Fruit fly (Drosophila melanogaster) whole organism, embryonic: ENCODE data around the gene GNBP3.

Experiments used
- Blimp-1 ChIP-seq: fragments of 200-800 bp; sonication (Bioruptor generic); optimal IDR thresholded peaks from 3 replicates; lab custom pipeline; 2018; ENCODE audit warnings: missing biosample characterization, missing genetic modification characterization, mild to moderate bottlenecking, moderate library complexity, missing genetic modification reagents
- CG12659 ChIP-seq: fragments of 200-800 bp; sonication (Bioruptor generic); optimal IDR thresholded peaks from 3 replicates; lab custom pipeline; 2017; ENCODE audit warnings: mild to moderate bottlenecking, missing biosample characterization, missing genetic modification reagents, missing genetic modification characterization
- CG12769 ChIP-seq: fragments of 200-800 bp; sonication (Bioruptor generic); optimal IDR thresholded peaks from 2 replicates; lab custom pipeline; 2019; ENCODE audit warnings: missing biosample characterization, mild to moderate bottlenecking, missing genetic modification characterization, moderate library complexity
- CG17829 ChIP-seq: fragments of 200-800 bp; optimal IDR thresholded peaks from 2 replicates; lab custom pipeline; 2019; ENCODE audit warnings: missing biosample characterization, mild to moderate bottlenecking, missing genetic modification characterization, moderate library complexity
- CG1832 ChIP-seq: fragments of 200-800 bp; sonication (Bioruptor generic); optimal IDR thresholded peaks from 2 replicates; lab custom pipeline; 2017; ENCODE audit warnings: missing biosample characterization, mild to moderate bottlenecking, missing genetic modification characterization, inconsistent platforms
- CG2678 ChIP-seq: fragments of 200-800 bp; sonication (Bioruptor generic); optimal IDR thresholded peaks from 3 replicates; lab custom pipeline; 2019; ENCODE audit warnings: missing biosample characterization, mild to moderate bottlenecking, missing genetic modification characterization, moderate library complexity
- CG31224 ChIP-seq: fragments of 200-800 bp; sonication (Bioruptor generic); IDR thresholded peaks from 2 replicates; pipeline ENCODE4 v1.3.6; 2022; ENCODE audit warnings: missing biosample characterization, missing genetic modification characterization
- CG32532 ChIP-seq: fragments of 200-800 bp; sonication (Bioruptor generic); IDR thresholded peaks from 2 replicates; pipeline ENCODE4 v1.3.6; 2022; ENCODE audit warnings: missing biosample characterization, missing genetic modification characterization
- CG33213 ChIP-seq: fragments of 200-800 bp; sonication (Bioruptor generic); optimal IDR thresholded peaks from 3 replicates; lab custom pipeline; 2016; ENCODE audit warnings: missing biosample characterization, missing genetic modification characterization
- CG3838 ChIP-seq: fragments of 200-800 bp; sonication (Bioruptor generic); optimal IDR thresholded peaks from 3 replicates; lab custom pipeline; 2016; ENCODE audit warnings: missing biosample characterization, missing genetic modification characterization
- CG6175 ChIP-seq: fragments of 200-800 bp; sonication (Bioruptor generic); IDR thresholded peaks from 3 replicates; pipeline ENCODE4 v1.3.6; 2022; ENCODE audit warnings: missing biosample characterization, missing genetic modification characterization
- CG7839 ChIP-seq: fragments of 200-800 bp; sonication (Bioruptor generic); optimal IDR thresholded peaks from 3 replicates; lab custom pipeline; 2018; ENCODE audit warnings: missing biosample characterization, mild to moderate bottlenecking, missing genetic modification characterization, moderate library complexity
- CG7963 ChIP-seq: fragments of 200-800 bp; sonication (Bioruptor generic); IDR thresholded peaks from 3 replicates; pipeline ENCODE4 v1.3.6; 2022; ENCODE audit warnings: missing biosample characterization, missing genetic modification characterization; ENCODE audit not compliant: partially characterized antibody
- CG9932 ChIP-seq: fragments of 200-800 bp; sonication (Bioruptor generic); IDR thresholded peaks from 2 replicates; pipeline ENCODE4 v1.3.6; 2022; ENCODE audit warnings: missing biosample characterization, missing genetic modification characterization
- Drgx ChIP-seq: fragments of 200-800 bp; sonication (Bioruptor generic); IDR thresholded peaks from 2 replicates; pipeline ENCODE4 v1.3.6; 2022; ENCODE audit warnings: missing biosample characterization, missing genetic modification characterization
- Elba2 ChIP-seq: fragments of 200-800 bp; sonication (Bioruptor generic); optimal IDR thresholded peaks from 3 replicates; lab custom pipeline; 2016; ENCODE audit warnings: missing biosample characterization, missing genetic modification characterization
- Fer2 ChIP-seq: fragments of 200-800 bp; sonication (Bioruptor generic); optimal IDR thresholded peaks from 2 replicates; lab custom pipeline; 2018; ENCODE audit warnings: missing biosample characterization, mild to moderate bottlenecking, missing genetic modification characterization, moderate library complexity
- GATAe ChIP-seq: fragments of 200-800 bp; sonication (Bioruptor generic); conservative IDR thresholded peaks from 2 replicates; pipeline ENCODE4 v1.3.6; 2022; ENCODE audit warnings: missing biosample characterization, missing genetic modification characterization
- Gug ChIP-seq: fragments of 200-800 bp; sonication (Bioruptor generic); IDR thresholded peaks from 4 replicates; pipeline ENCODE4 v1.3.6; 2022; ENCODE audit warnings: missing biosample characterization, missing genetic modification characterization
- Hmr ChIP-seq: fragments of 200-800 bp; sonication (Bioruptor generic); optimal IDR thresholded peaks from 3 replicates; lab custom pipeline; 2017; ENCODE audit warnings: mild to moderate bottlenecking, missing biosample characterization, missing genetic modification reagents, missing genetic modification characterization
- Hmx ChIP-seq: fragments of 200-800 bp; sonication (Bioruptor generic); optimal IDR thresholded peaks from 2 replicates; lab custom pipeline; 2016; ENCODE audit warnings: missing biosample characterization, missing genetic modification characterization
- Hr3 ChIP-seq: fragments of 200-800 bp; sonication (Bioruptor generic); optimal IDR thresholded peaks from 3 replicates; lab custom pipeline; 2016; ENCODE audit warnings: missing biosample characterization, missing genetic modification characterization
- Jarid2 ChIP-seq: fragments of 200-800 bp; sonication (Bioruptor generic); optimal IDR thresholded peaks from 3 replicates; lab custom pipeline; 2017; ENCODE audit warnings: mild to moderate bottlenecking, missing biosample characterization, missing genetic modification reagents, missing genetic modification characterization
- Med ChIP-seq: fragments of 200-800 bp; sonication (Bioruptor generic); peaks from one replicate; lab custom pipeline; 2016; ENCODE audit warnings: missing biosample characterization, missing genetic modification characterization, mild to moderate bottlenecking, inconsistent platforms, moderate library complexity
- Sin3A ChIP-seq: fragments of >200 bp; optimal IDR thresholded peaks from 2 replicates; lab custom pipeline; 2018
- Trl ChIP-seq, 3 experiments: fragments of >200 bp in 2 of 3; fragments of 200-800 bp in 1 of 3; sonication (Bioruptor generic) in 1 of 3; optimal IDR thresholded peaks; 2 replicates in 1 of 3; 3 replicates in 2 of 3; lab custom pipeline; 2016 to 2017; ENCODE audit warnings: missing biosample characterization in 1 of 3, missing genetic modification characterization in 1 of 3
- bbx ChIP-seq: fragments of 200-800 bp; sonication (Bioruptor generic); IDR thresholded peaks from 2 replicates; pipeline ENCODE4 v1.3.6; 2022; ENCODE audit warnings: missing biosample characterization, missing genetic modification characterization; ENCODE audit not compliant: partially characterized antibody
- bowl ChIP-seq: fragments of 200-800 bp; sonication (Bioruptor generic); IDR thresholded peaks from 2 replicates; pipeline ENCODE4 v1.3.6; 2022; ENCODE audit warnings: missing biosample characterization, missing genetic modification characterization
- bsh ChIP-seq, 2 experiments: fragments of 200-800 bp; sonication (Bioruptor generic); optimal IDR thresholded peaks; 2 replicates each; lab custom pipeline; 2017 to 2018; ENCODE audit warnings: mild to moderate bottlenecking in 2 of 2, missing biosample characterization in 2 of 2, missing genetic modification characterization in 2 of 2, moderate library complexity in 1 of 2
- cg ChIP-seq: fragments of 200-800 bp; sonication (Bioruptor generic); optimal IDR thresholded peaks from 3 replicates; lab custom pipeline; 2019; ENCODE audit warnings: missing biosample characterization, mild to moderate bottlenecking, missing genetic modification characterization, moderate library complexity
- dmrt99B ChIP-seq: fragments of 200-800 bp; sonication (Bioruptor generic); optimal IDR thresholded peaks from 2 replicates; lab custom pipeline; 2018; ENCODE audit warnings: missing biosample characterization, mild to moderate bottlenecking, missing genetic modification characterization, moderate library complexity
- ewg ChIP-seq: fragments of 200-800 bp; sonication (Bioruptor generic); optimal IDR thresholded peaks from 3 replicates; lab custom pipeline; 2017; ENCODE audit warnings: mild to moderate bottlenecking, missing biosample characterization, missing genetic modification reagents, missing genetic modification characterization
- insv ChIP-seq, 2 experiments: fragments of 200-800 bp; sonication (Bioruptor generic); optimal IDR thresholded peaks; 3 replicates each; lab custom pipeline; 2016 to 2018; ENCODE audit warnings: missing biosample characterization in 2 of 2, missing genetic modification characterization in 2 of 2
- kni ChIP-seq: fragments of 200-800 bp; sonication (Bioruptor generic); optimal IDR thresholded peaks from 3 replicates; lab custom pipeline; 2017; ENCODE audit warnings: mild to moderate bottlenecking, missing biosample characterization, missing genetic modification reagents, missing genetic modification characterization
- mam ChIP-seq: fragments of 200-800 bp; sonication (Bioruptor generic); optimal IDR thresholded peaks from 3 replicates; lab custom pipeline; 2016; ENCODE audit warnings: missing biosample characterization, missing genetic modification characterization
- oc ChIP-seq: fragments of 200-800 bp; sonication (Bioruptor generic); optimal IDR thresholded peaks from 2 replicates; lab custom pipeline; 2018; ENCODE audit warnings: missing biosample characterization, mild to moderate bottlenecking, missing genetic modification characterization, moderate library complexity
- pfk ChIP-seq: fragments of 200-800 bp; sonication (Bioruptor generic); optimal IDR thresholded peaks from 2 replicates; lab custom pipeline; 2018; ENCODE audit warnings: missing biosample characterization, mild to moderate bottlenecking, missing genetic modification characterization, moderate library complexity
- pho ChIP-seq: fragments of 200-800 bp; sonication (Bioruptor generic); optimal IDR thresholded peaks from 2 replicates; lab custom pipeline; 2016; ENCODE audit warnings: missing biosample characterization, missing genetic modification characterization
- pita ChIP-seq: fragments of 200-800 bp; sonication (Bioruptor generic); optimal IDR thresholded peaks from 2 replicates; lab custom pipeline; 2017; ENCODE audit warnings: missing biosample characterization, mild to moderate bottlenecking, missing genetic modification characterization
- pzg ChIP-seq: fragments of 200-800 bp; sonication (Bioruptor generic); optimal IDR thresholded peaks from 3 replicates; lab custom pipeline; 2018; ENCODE audit warnings: missing biosample characterization, mild to moderate bottlenecking, missing genetic modification characterization, moderate library complexity
- sens ChIP-seq: fragments of 200-800 bp; sonication (Bioruptor generic); peaks from one replicate; lab custom pipeline; 2016; ENCODE audit warnings: missing biosample characterization, missing genetic modification characterization
- sisA ChIP-seq: fragments of 200-800 bp; sonication (Bioruptor generic); IDR thresholded peaks from 2 replicates; pipeline ENCODE4 v1.3.6; 2022; ENCODE audit warnings: missing biosample characterization, missing genetic modification characterization
- so ChIP-seq: fragments of 200-800 bp; sonication (Bioruptor generic); IDR thresholded peaks from 3 replicates; pipeline ENCODE4 v1.3.6; 2022; ENCODE audit warnings: missing biosample characterization, missing genetic modification characterization
- ttk ChIP-seq: fragments of 200-800 bp; sonication (Bioruptor generic); IDR thresholded peaks from 2 replicates; pipeline ENCODE4 v2.1.2; 2022; ENCODE audit warnings: missing biosample characterization, missing genetic modification characterization
- unc-4 ChIP-seq: fragments of 200-800 bp; sonication (Bioruptor generic); IDR thresholded peaks from 2 replicates; pipeline ENCODE4 v1.3.6; 2022; ENCODE audit warnings: missing biosample characterization, missing genetic modification characterization; ENCODE audit not compliant: partially characterized antibody
- wdn ChIP-seq: fragments of 200-800 bp; sonication (Bioruptor generic); IDR thresholded peaks from 2 replicates; pipeline ENCODE4 v1.3.6; 2022; ENCODE audit warnings: missing biosample characterization, missing genetic modification characterization
- zfh1 ChIP-seq: fragments of 200-800 bp; sonication (Bioruptor generic); IDR thresholded peaks from 3 replicates; pipeline ENCODE4 v1.3.6; 2022; ENCODE audit warnings: missing biosample characterization, missing genetic modification characterization

The GNBP3 gene

DNA sequence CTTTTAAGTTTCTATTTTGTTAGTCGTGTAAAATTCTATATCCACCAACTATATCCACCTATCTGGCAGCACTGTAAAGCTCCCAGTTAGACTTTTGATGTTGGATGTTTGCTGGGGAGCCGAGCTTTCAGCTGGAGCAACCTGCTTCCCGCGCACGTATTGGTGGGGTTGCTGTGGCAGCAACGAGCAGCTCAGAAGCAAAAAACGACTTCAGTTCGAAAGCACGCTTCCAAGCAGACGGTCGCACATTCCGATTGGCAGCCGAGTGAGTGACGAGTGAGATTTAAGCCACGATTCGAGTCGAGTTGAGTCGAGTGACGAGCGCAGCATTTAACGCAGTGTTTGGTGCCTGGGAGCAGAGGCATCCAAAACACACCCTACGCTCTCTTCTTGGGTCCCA, 42.5 kb upstream of the GNBP3 start, which contains the start of the genes Tsp66E and mfr (continued):
- TF ChIP-seq CG9932: peak; percentile 30; the same call in 1 of the 2 replicates
- no peak for TF ChIP-seq GATAe (GFP tag; lab: Robert Waterston, UW)
- peak; percentile 57 for TF ChIP-seq oc (tag; lab: Kevin White, UChicago)
- 0 out of 3 replicates have a peak, but pooled peaks have one; percentile 31 for TF ChIP-seq CG7963
- no peak for TF ChIP-seq pita (GFP tag; lab: Kevin White, UChicago)
- peak; percentile 34 for TF ChIP-seq unc-4 (GFP tag; lab: Robert Waterston, UW)
- TF ChIP-seq CG3838 (GFP tag; lab: Kevin White, UChicago): peak; percentile 95
- TF ChIP-seq Fer2: no peak
- peak; percentile 42; the same call in 1 of the 2 replicates for TF ChIP-seq CG32532 (GFP tag; lab: Robert Waterston, UW)
- TF ChIP-seq Hmx (GFP tag; lab: Kevin White, UChicago): no peak
- no peak for TF ChIP-seq insv (GFP tag; optimal IDR thresholded peaks at IDR 0.05; lab: Kevin White, UChicago)
- TF ChIP-seq pzg: no peak
- TF ChIP-seq CG31224 (GFP tag; lab: Robert Waterston, UW): no peak; the same call in 1 of the 2 replicates
- no peak for TF ChIP-seq Blimp-1
- TF ChIP-seq Jarid2 (GFP tag; lab: Kevin White, UChicago): peak; percentile 89
- TF ChIP-seq pfk (GFP tag; lab: Kevin White, UChicago): no peak
- peak; percentile 16 for TF ChIP-seq ewg (GFP tag; lab: Kevin White, UChicago)
- TF ChIP-seq Sin3A (lab: Kevin White, UChicago): no peak
- TF ChIP-seq kni (GFP tag; lab: Kevin White, UChicago): no peak
- no peak for TF ChIP-seq CG7839 (tag; lab: Kevin White, UChicago)
- peak; percentile 27 for TF ChIP-seq cg (GFP tag; lab: Kevin White, UChicago)
- 0 out of 2 replicates have a peak, but pooled peaks have one; percentile 27 for TF ChIP-seq ttk (GFP tag; lab: Robert Waterston, UW)
- peak; percentile 99 for TF ChIP-seq CG6175 (GFP tag; lab: Robert Waterston, UW)
- no peak for TF ChIP-seq CG2678
- no peak for TF ChIP-seq dmrt99B (tag; lab: Kevin White, UChicago)
- peak; percentile 30; the same call in 1 of the 3 replicates for TF ChIP-seq so (GFP tag; lab: Robert Waterston, UW)
- TF ChIP-seq CG17829 (tag; lab: Kevin White, UChicago): no peak
- TF ChIP-seq bbx (GFP tag; lab: Robert Waterston, UW): peak; percentile 53; the same call in 1 of the 2 replicates
- peak; percentile 26 for TF ChIP-seq CG12659
- 0 out of 2 replicates have a peak, but pooled peaks have one; percentile 33 for TF ChIP-seq bowl (GFP tag; lab: Robert Waterston, UW)
- TF ChIP-seq wdn (GFP tag; lab: Robert Waterston, UW): no peak
- 0 out of 4 replicates have a peak, but pooled peaks have one; percentile 1 for TF ChIP-seq Gug (GFP tag; lab: Robert Waterston, UW)
- no peak for TF ChIP-seq Hr3 (GFP tag; lab: Kevin White, UChicago)
- TF ChIP-seq mam (GFP tag; lab: Kevin White, UChicago): no peak
- peak; percentile 31 for TF ChIP-seq Hmr (GFP tag; lab: Kevin White, UChicago)

DNA sequence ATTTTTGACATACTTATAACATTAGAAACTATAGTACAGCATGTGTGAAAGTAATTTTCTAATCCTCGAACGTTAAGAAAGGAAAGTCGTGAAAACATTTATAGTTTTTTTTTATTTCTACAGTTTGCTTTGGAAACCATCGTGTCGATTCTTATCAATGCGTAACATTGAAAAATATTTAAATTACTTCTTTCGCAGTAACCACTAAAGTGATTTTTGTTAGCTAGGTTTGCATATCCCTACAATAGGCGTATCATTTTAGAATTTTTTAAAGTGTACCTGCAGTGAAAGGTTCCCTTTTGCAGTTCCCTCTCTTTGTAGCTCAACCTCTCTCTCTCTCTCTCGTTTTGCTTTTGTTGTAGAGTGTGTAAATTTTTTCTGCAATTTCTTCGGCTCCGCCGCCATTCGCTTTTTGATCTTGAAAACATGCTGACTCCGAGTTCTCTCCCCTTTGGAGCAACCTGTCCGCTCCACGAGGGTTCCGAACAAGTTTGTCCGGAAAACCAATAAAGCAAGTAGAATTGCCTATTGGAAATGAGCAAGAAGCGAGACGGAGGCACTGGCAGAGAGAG, 41.2 kb upstream of the GNBP3 start:
- no peak for TF ChIP-seq sens (GFP tag; lab: Kevin White, UChicago)
- peak; percentile 29 for TF ChIP-seq CG1832 (GFP tag; lab: Kevin White, UChicago)
- peak; percentile 25; the same call in 1 of the 2 replicates for TF ChIP-seq Drgx (GFP tag; lab: Robert Waterston, UW)
- no peak for TF ChIP-seq CG33213
- peak; percentile 14 for TF ChIP-seq Med (GFP tag; lab: Kevin White, UChicago)
- TF ChIP-seq Elba2 (GFP tag; lab: Kevin White, UChicago): peak; percentile 85
- TF ChIP-seq CG12769 (tag; lab: Kevin White, UChicago): peak; percentile 66
- TF ChIP-seq zfh1 (GFP tag; lab: Robert Waterston, UW): 0 out of 3 replicates have a peak, but pooled peaks have one; percentile 1
- TF ChIP-seq pho (GFP tag; lab: Kevin White, UChicago): no peak
- no peak for TF ChIP-seq sisA (GFP tag; lab: Robert Waterston, UW)
- peak; percentile 14 to 37 for TF ChIP-seq Trl (optimal IDR thresholded peaks at IDR 0.05; lab: Kevin White, UChicago)
- no peak for TF ChIP-seq Trl (GFP tag; optimal IDR thresholded peaks at IDR 0.05; lab: Kevin White, UChicago)
- peak in 1 of 2 experiments; percentile 51 for TF ChIP-seq bsh (GFP tag; optimal IDR thresholded peaks at IDR 0.05; lab: Kevin White, UChicago)
